Worm (Caenorhabditis elegans): ENCODE data around the gene F08B12.11.

Gene F08B12.11

ce11 chrX:11346155-11346554 is 38.7 kb upstream of the F08B12.11 start, which contains the start of gene oct-2:
oct-2 (plus strand) TSS chrX:11346455.
- peak; percentile 37 for TF ChIP-seq aha-1 (tag)
- no peak for TF ChIP-seq saeg-2 (GFP tag; IDR thresholded peaks at IDR 0.05)
- TF ChIP-seq unc-62 (GFP tag; optimal IDR thresholded peaks at IDR 0.05 in 1 of 2), result peak in 1 of 2 experiments; percentile 57
- no peak for TF ChIP-seq unc-62 (tag; optimal IDR thresholded peaks at IDR 0.05)
- no peak for TF ChIP-seq zag-1 (tag; optimal IDR thresholded peaks at IDR 0.05)
- TF ChIP-seq daf-12 (tag; optimal IDR thresholded peaks at IDR 0.05), result no peak
- TF ChIP-seq mxl-3 (GFP tag; optimal IDR thresholded peaks at IDR 0.05), result no peak
- no peak for TF ChIP-seq nhr-10 (tag; optimal IDR thresholded peaks at IDR 0.05)

- TF ChIP-seq daf-16 (GFP tag; optimal IDR thresholded peaks at IDR 0.05) (no peak), daf-16 (tag; optimal IDR thresholded peaks at IDR 0.05) (peak; percentile 16), hlh-11 (tag; optimal IDR thresholded peaks at IDR 0.05) (peak; percentile 59), nhr-77 (tag; optimal IDR thresholded peaks at IDR 0.05) (peak; percentile 26), nhr-28 (tag; optimal IDR thresholded peaks at IDR 0.05) (peak; percentile 97), zfp-3 (GFP tag; conservative IDR thresholded peaks at IDR 0.05) (no peak), dmd-6 (GFP tag; IDR thresholded peaks at IDR 0.05) (peak; percentile 55; the same call in 1 of the 2 replicates), spr-3 (GFP tag; optimal IDR thresholded peaks at IDR 0.05) (no peak), pqm-1 (tag; optimal IDR thresholded peaks at IDR 0.05) (peak; percentile 54)
These were observed 33.6 kb upstream of the F08B12.11 start for ce11 chrX:11351288-11351687.

DNA sequence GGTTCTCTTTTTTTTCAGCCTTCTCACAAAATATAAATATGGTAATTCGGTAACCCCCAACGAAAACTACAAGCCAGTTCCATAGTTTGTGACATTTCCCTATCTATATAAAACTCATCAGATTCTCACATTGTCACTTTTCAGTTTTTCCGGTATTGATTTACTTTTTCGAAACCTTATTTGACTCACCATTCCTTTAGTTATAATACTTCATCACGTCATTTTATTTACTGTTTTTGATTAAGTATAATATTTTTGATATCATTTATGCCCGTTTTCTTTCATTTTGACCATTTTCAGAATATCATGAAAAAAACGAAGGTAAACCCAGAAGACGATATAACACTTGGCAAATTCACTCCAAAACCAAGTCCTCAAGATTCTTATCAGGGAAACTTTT is 33.0 kb upstream of the F08B12.11 start, which contains the start of gene pgp-3:
Gene pgp-3 (plus strand): TSS at position 301 of the 400 bp plus-strand sequence.
- TF ChIP-seq ZK337.2 (GFP tag; IDR thresholded peaks at IDR 0.05), result no peak
- no peak for TF ChIP-seq lin-1 (GFP tag; IDR thresholded peaks at IDR 0.05)
- no peak for TF ChIP-seq dve-1 (tag; optimal IDR thresholded peaks at IDR 0.05; ENCODE audit: insufficient read depth)
- no peak for TF ChIP-seq snpc-4 (tag; optimal IDR thresholded peaks at IDR 0.05)
- TF ChIP-seq ceh-44 (GFP tag; IDR thresholded peaks at IDR 0.05), result no peak
- TF ChIP-seq mxl-3 (GFP tag; optimal IDR thresholded peaks at IDR 0.05), result no peak
- TF ChIP-seq hlh-11 (tag; optimal IDR thresholded peaks at IDR 0.05), result no peak
- TF ChIP-seq ceh-32 (tag; optimal IDR thresholded peaks at IDR 0.05; ENCODE audit: poor library complexity), result no peak

DNA sequence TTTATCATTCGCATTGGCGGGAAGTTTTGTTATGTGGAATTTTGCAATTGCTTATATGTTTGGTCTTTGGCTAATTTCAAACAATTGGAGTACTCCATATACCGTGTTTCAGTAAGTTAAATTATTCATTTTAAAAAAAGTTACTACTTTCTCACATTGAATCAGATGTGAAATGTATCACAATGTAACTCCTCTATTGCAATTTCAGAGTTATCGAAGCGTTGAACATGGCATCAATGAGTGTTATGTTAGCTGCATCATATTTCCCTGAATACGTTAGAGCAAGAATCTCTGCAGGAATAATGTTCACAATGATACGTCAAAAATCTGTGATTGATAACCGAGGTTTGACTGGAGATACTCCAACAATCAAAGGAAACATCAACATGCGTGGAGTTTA is 29.0 kb upstream of the F08B12.11 start:
- no peak for TF ChIP-seq Y105C5A.15 (GFP tag; IDR thresholded peaks at IDR 0.05)
- TF ChIP-seq unc-62 (GFP tag; optimal IDR thresholded peaks at IDR 0.05 in 1 of 2), result peak in 1 of 2 experiments; percentile 94
- no peak for TF ChIP-seq unc-62 (tag; optimal IDR thresholded peaks at IDR 0.05)

DNA sequence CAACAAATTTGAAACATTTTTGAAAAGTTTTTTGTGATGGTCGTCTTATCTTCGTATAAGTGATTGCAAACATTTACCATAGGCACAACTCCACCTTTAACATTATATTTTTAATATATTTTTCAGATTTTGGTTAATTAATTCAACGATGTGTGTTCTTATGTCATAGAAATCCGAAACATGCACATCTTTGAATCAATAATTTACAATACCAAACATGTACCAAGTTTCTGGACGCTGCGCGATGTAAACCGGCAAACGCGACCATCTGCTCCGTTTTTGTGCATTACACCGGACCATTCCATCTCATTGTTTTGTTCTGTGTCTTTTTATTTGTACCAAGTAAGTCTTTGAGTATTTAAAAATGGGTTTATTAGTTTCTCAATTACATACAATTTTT is 27.3 kb upstream of the F08B12.11 start, which contains the start of gene pgp-4:
Gene pgp-4 (plus strand): TSS at position 301 of the 400 bp plus-strand sequence.
- TF ChIP-seq dmd-9 (GFP tag; IDR thresholded peaks at IDR 0.05) (no peak), F37D6.2 (tag; optimal IDR thresholded peaks at IDR 0.05) (no peak), skn-1 (tag; optimal IDR thresholded peaks at IDR 0.05) (no peak), daf-8 (GFP tag; IDR thresholded peaks at IDR 0.05) (no peak), fos-1 (tag; optimal IDR thresholded peaks at IDR 0.05) (no peak), saeg-2 (GFP tag; IDR thresholded peaks at IDR 0.05) (no peak)

ce11 chrX:11364914-11365313 is 19.9 kb upstream of the F08B12.11 start:
- TF ChIP-seq hlh-11 (tag; optimal IDR thresholded peaks at IDR 0.05), result peak; percentile 4
- peak; percentile 61 for TF ChIP-seq dve-1 (tag; optimal IDR thresholded peaks at IDR 0.05; ENCODE audit: insufficient read depth)
- TF ChIP-seq ceh-32 (tag; optimal IDR thresholded peaks at IDR 0.05; ENCODE audit: poor library complexity), result no peak
- TF ChIP-seq daf-12 (tag; optimal IDR thresholded peaks at IDR 0.05), result no peak
- TF ChIP-seq nhr-48 (tag; optimal IDR thresholded peaks at IDR 0.05), result no peak
- peak; percentile 51 for TF ChIP-seq nhr-28 (tag; optimal IDR thresholded peaks at IDR 0.05)
- peak; percentile 71 for TF ChIP-seq php-3 (GFP tag; IDR thresholded peaks at IDR 0.05)
- no peak for TF ChIP-seq daf-16 (GFP tag; optimal IDR thresholded peaks at IDR 0.05)
- TF ChIP-seq daf-16 (tag; optimal IDR thresholded peaks at IDR 0.05), result peak; percentile 83
- TF ChIP-seq madf-9 (GFP tag; conservative IDR thresholded peaks at IDR 0.05), result no peak
- TF ChIP-seq nhr-41 (GFP tag; IDR thresholded peaks at IDR 0.05), result no peak
- no peak for TF ChIP-seq pqm-1 (tag; optimal IDR thresholded peaks at IDR 0.05)
- TF ChIP-seq snpc-1.2 (GFP tag; IDR thresholded peaks at IDR 0.05), result no peak

All from whole organism, L4 larva.